Worm (Caenorhabditis elegans): Measurements from ENCODE around the gene Y116F11B.8.

- no peak for TF ChIP-seq ceh-9 (tag; optimal IDR thresholded peaks at IDR 0.05)
- TF ChIP-seq hlh-30 (tag; optimal IDR thresholded peaks at IDR 0.05; ENCODE audit: insufficient read depth), result no peak
These were observed 47.4 kb downstream of the Y116F11B.8 start for ce11 chrV:19904790-19905189.

All from whole organism, late embryonic.